Worm (Caenorhabditis elegans) whole organism, L3 larva: ENCODE measurements around the gene gst-16.

ENCODE experiments used
- aly-2 ChIP-seq: fragments of 150-350 bp; optimal IDR thresholded peaks from 2 replicates; lab custom pipeline; 2014; ENCODE audit warnings: missing biosample characterization, missing genetic modification characterization
- egl-27 ChIP-seq: sonication (generic microtip); optimal IDR thresholded peaks from 4 replicates; lab custom pipeline; 2017; ENCODE audit warnings: missing biosample characterization, missing genetic modification reagents, missing genetic modification characterization
- elt-1 ChIP-seq: fragments of 150-350 bp; optimal IDR thresholded peaks from 2 replicates; lab custom pipeline; 2014; ENCODE audit warnings: missing biosample characterization, missing genetic modification characterization
- fkh-10 ChIP-seq: sonication (generic microtip); optimal IDR thresholded peaks from 2 replicates; lab custom pipeline; 2017; ENCODE audit warnings: missing biosample characterization, missing genetic modification reagents, missing genetic modification characterization
- nfya-1 ChIP-seq: sonication (generic microtip); optimal IDR thresholded peaks from 2 replicates; lab custom pipeline; 2017; ENCODE audit warnings: missing genetic modification characterization, mild to moderate bottlenecking, missing compliant biosample characterization, antibody characterized with exemption, moderate library complexity; ENCODE audit not compliant: insufficient read depth
- nhr-11 ChIP-seq: fragments of 150-350 bp; optimal IDR thresholded peaks from 2 replicates; lab custom pipeline; 2014; ENCODE audit warnings: missing biosample characterization, missing genetic modification characterization
- nhr-25 ChIP-seq: sonication (generic microtip); optimal IDR thresholded peaks from 2 replicates; lab custom pipeline; 2017; ENCODE audit warnings: missing biosample characterization, missing genetic modification characterization
- nhr-67 ChIP-seq: fragments of 150-350 bp; optimal IDR thresholded peaks from 2 replicates; lab custom pipeline; 2014; ENCODE audit warnings: missing biosample characterization, missing genetic modification characterization
- pqm-1 ChIP-seq: fragments of 150-350 bp; optimal IDR thresholded peaks from 2 replicates; lab custom pipeline; 2017; ENCODE audit warnings: missing biosample characterization, missing genetic modification characterization, inconsistent platforms
- skn-1 ChIP-seq: fragments of 150-350 bp; optimal IDR thresholded peaks from 2 replicates; lab custom pipeline; 2014; ENCODE audit warnings: missing biosample characterization, missing genetic modification characterization
- ztf-4 ChIP-seq: fragments of 150-350 bp; optimal IDR thresholded peaks from 2 replicates; lab custom pipeline; 2014; ENCODE audit warnings: missing biosample characterization, missing genetic modification characterization

DNA sequence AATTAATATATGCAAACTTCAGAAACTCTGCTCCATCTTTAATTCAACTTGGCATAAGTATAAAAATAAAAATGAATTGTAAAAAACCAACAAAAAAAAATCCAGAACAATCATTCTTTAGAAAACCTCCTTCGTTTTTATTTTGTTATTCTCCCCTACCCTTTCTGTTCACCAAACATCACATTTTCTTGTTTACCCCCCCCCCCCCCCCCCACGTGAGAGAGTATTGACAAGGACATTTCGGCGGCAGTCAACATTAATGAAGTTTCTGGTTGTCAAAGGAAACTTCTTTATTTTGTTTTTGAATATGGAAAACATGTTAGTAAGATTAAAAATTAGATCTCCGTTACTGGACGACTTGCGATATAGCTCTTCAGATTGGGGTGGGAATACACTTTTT, 9.7 kb downstream of the gst-16 start:
- TF ChIP-seq ztf-4 (tag; lab: Kevin White, UChicago) (no peak), fkh-10 (GFP tag; lab: Kevin White, UChicago) (no peak), elt-1 (no peak), nfya-1 (tag; lab: Kevin White, UChicago) (no peak), nhr-11 (no peak), nhr-67 (no peak), egl-27 (tag; lab: Kevin White, UChicago) (no peak), pqm-1 (tag; lab: Kevin White, UChicago) (no peak), aly-2 (no peak), skn-1 (no peak), nhr-25 (no peak)
